Worm (Caenorhabditis elegans) whole organism, late embryonic: ENCODE measurements around the gene clec-75.

Source experiments
- ceh-45 ChIP-seq: fragments of 200-800 bp; sonication (Bioruptor generic); IDR thresholded peaks from 2 replicates; pipeline ENCODE4 v1.3.6; 2022; ENCODE audit warnings: missing genetic modification reagents, missing genetic modification characterization, missing compliant biosample characterization
- fkh-6 ChIP-seq: sonication (generic microtip); optimal IDR thresholded peaks from 2 replicates; lab custom pipeline; 2016; ENCODE audit warnings: missing genetic modification characterization, missing compliant biosample characterization
- lin-11 ChIP-seq: fragments of 200-800 bp; sonication (Bioruptor generic); optimal IDR thresholded peaks from 2 replicates; lab custom pipeline; 2018; ENCODE audit warnings: mild to moderate bottlenecking, missing genetic modification characterization, missing compliant biosample characterization
- nhr-11 ChIP-seq: fragments of 150-350 bp; optimal IDR thresholded peaks from 2 replicates; lab custom pipeline; 2014; ENCODE audit warnings: missing biosample characterization, missing genetic modification characterization
- pax-1 ChIP-seq: fragments of 150-350 bp; optimal IDR thresholded peaks from 2 replicates; lab custom pipeline; 2014; ENCODE audit warnings: missing biosample characterization, missing genetic modification characterization
- rnt-1 ChIP-seq: sonication (generic microtip); optimal IDR thresholded peaks from 2 replicates; lab custom pipeline; 2016; ENCODE audit warnings: missing genetic modification characterization, missing compliant biosample characterization
- tbx-2 ChIP-seq: sonication (generic microtip); optimal IDR thresholded peaks from 2 replicates; lab custom pipeline; 2016; ENCODE audit warnings: missing genetic modification characterization, missing compliant biosample characterization

DNA sequence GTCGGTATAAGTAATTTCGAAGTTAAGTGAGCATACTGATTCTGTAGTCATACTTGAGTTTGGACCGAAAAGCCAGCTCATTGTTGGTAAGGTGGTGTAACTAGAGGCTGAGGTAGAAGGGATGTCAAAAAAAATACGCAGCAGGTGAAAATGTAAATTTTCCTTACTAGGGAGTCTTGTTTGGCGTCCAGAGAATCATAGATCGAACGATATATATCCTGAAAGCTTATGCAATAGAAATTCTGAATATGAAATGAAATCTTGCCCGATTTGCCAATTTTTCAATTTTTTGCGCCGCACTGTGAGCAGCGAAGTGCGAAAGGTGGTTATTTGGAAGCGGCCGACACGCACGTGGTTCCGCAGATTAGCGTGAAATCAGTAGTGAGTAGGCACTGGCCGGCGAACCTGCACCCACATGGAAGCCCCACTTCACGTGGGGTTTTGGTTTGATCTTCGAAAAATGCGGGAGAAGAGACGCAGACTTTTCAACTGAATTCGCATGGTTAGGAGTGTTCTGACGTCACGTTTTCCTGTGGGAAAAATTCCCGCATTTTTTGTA lies 17.5 kb downstream of the clec-75 start, which contains the start of gene srh-220:
- no peak for TF ChIP-seq fkh-6 (tag; lab: Kevin White, UChicago)
- TF ChIP-seq ceh-45 (GFP tag; lab: Robert Waterston, UW) = no peak
- no peak for TF ChIP-seq lin-11 (tag; lab: Kevin White, UChicago)
- TF ChIP-seq pax-1 (tag; lab: Kevin White, UChicago) = no peak
- TF ChIP-seq rnt-1 (tag; lab: Kevin White, UChicago) = no peak
- TF ChIP-seq nhr-11 (tag; lab: Kevin White, UChicago) = no peak
- TF ChIP-seq tbx-2 (tag; lab: Kevin White, UChicago) = no peak
